Fruit fly (Drosophila melanogaster): ENCODE data around the gene Mkp3.

Gene Mkp3

DNA sequence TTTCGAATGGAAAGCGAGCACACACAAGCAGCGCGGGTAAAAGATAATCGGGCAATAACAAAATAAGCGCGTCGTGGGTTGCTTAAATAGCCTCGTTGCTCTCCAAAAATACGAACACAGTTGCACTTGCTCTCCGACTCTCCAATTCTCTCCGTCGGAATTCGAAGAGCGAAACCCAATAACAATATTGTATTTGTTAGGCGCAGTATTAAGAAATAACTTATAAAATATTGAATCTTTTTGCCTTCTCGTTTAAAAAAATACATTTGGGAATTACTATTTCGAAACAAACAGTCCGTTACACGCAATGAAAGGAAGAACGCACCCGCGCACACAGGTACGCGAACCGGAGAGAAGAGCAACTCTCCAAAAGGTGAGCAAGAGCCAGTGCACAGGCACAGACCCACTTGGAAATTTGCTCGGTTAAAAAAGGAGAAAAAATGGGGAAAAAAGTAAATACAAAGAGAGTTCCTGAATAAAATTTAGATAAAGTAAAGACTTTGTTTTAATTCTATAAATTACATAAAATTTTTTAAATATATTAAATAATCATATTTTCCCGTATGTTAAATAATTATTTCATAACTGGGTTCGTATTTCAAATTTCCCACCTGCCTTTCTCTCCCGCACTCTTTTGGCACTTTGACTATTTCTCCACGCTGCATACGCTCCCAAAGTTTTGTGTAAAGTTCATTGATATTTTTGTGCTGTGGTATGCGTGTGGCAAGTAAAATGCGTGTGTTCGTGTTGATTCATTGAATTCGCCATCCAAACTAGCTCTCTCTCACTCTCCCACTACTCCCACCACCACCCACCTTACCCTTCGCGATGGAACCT is at the start of gene Mkp3:
TSS of gene Mkp3 (minus strand) at position 63 of the 837 bp plus-strand sequence.
- TF ChIP-seq insv (optimal IDR thresholded peaks at IDR 0.05) (no peak), ttk (optimal IDR thresholded peaks at IDR 0.05) (no peak), h (optimal IDR thresholded peaks at IDR 0.05) (no peak)

DNA sequence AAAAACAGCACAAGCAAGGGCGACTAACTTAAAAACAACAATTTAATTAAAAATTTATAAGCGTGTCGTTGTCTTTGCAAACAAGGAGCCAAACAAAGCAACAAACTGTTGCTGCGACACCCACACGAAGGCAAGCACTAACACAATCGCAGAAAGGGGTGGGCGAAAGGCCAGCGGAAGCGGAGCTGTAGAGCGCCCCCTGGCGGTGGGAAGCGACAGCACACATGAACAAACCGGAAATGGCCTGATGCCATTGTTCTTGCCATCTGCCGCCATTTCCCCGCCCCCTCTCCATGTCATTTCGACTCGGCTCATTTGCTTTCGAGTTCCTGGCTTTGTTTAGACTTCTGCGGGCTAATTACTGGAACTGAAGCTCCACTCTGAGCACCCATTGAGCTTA is 46.4 kb upstream of the Mkp3 start:
- TF ChIP-seq psq (optimal IDR thresholded peaks at IDR 0.05) (no peak), h (optimal IDR thresholded peaks at IDR 0.05) (no peak), ttk (optimal IDR thresholded peaks at IDR 0.05) (no peak), Myc (optimal IDR thresholded peaks at IDR 0.05) (no peak), Sin3A (optimal IDR thresholded peaks at IDR 0.05) (no peak), insv (optimal IDR thresholded peaks at IDR 0.05) (no peak)

DNA sequence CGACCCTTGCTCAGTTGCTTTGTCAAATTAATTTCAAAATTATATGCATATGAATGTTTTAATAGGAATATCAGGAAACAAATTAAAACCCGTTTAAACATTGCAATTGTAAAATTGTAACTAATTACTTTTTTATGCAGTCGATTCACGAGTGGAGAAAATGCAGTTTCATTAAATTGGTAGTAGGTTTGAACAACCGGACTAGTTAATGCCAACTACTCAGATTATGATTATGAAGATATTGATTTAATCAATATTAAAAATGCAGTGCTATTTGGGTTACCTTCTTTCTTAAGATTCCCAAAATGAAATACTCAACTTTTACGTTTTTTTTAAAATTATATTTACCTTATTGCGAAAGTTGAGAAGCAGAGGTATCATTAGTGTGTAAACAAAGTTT is 43.3 kb upstream of the Mkp3 start, which contains the start of gene Spn75F:
TSS of gene Spn75F (minus strand) at position 101 of the 400 bp plus-strand sequence.
- TF ChIP-seq Sin3A (optimal IDR thresholded peaks at IDR 0.05) (no peak), psq (optimal IDR thresholded peaks at IDR 0.05) (no peak), ttk (optimal IDR thresholded peaks at IDR 0.05) (no peak), Myc (optimal IDR thresholded peaks at IDR 0.05) (no peak), insv (optimal IDR thresholded peaks at IDR 0.05) (no peak), h (optimal IDR thresholded peaks at IDR 0.05) (no peak)

DNA sequence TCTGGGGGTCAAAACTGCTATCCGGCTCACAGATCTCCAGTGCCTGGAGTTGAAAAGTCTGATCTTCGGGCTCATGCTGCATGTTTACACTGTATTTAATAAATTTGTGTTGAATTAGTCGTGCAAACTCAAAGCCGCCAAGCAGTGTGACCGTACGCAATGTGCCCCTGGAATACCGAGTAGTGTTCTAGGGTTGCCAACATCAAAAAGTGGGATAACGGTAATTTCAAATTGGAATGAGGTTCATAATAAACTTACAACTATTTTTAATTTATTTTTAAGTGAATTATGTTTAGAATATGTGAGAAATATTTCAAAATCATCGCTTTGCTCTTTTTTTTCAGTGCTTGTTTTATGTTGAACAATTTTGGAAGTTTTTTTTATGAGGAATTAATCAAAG is 14.0 kb upstream of the Mkp3 start, which contains the start of gene Gem2:
TSS of gene Gem2 (minus strand) at position 176 of the 400 bp plus-strand sequence.
- TF ChIP-seq Sin3A (optimal IDR thresholded peaks at IDR 0.05) (no peak), h (optimal IDR thresholded peaks at IDR 0.05) (no peak), psq (optimal IDR thresholded peaks at IDR 0.05) (no peak)

DNA sequence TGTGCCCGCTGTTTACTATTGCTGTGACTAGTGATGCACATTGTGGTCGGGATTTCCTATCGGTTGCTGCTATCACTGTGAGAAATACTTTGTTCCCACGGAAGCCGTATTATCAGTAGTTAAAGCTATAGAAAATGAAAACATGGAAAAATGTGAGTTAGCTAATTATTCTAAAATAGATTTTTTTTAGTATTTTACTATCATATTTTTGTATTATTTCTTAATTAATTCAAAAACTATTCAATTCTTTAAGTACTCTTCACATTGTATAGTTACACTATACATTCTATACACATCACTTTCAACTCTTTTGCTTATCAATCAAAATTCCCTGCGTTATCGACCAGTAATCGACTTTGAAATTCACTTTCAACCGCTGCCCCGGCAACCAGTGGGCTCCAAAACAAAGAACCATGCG is 11.4 kb upstream of the Mkp3 start, which contains the start of the genes Naxd and CG14079:
TSS of gene Naxd (minus strand) at position 45 of the 418 bp plus-strand sequence.
TSS of gene CG14079 (plus strand) at position 335 of the 418 bp plus-strand sequence.
- TF ChIP-seq psq (optimal IDR thresholded peaks at IDR 0.05) (no peak), ttk (optimal IDR thresholded peaks at IDR 0.05) (no peak), h (optimal IDR thresholded peaks at IDR 0.05) (no peak), insv (optimal IDR thresholded peaks at IDR 0.05) (no peak), Sin3A (optimal IDR thresholded peaks at IDR 0.05) (no peak), Myc (optimal IDR thresholded peaks at IDR 0.05) (no peak)

DNA sequence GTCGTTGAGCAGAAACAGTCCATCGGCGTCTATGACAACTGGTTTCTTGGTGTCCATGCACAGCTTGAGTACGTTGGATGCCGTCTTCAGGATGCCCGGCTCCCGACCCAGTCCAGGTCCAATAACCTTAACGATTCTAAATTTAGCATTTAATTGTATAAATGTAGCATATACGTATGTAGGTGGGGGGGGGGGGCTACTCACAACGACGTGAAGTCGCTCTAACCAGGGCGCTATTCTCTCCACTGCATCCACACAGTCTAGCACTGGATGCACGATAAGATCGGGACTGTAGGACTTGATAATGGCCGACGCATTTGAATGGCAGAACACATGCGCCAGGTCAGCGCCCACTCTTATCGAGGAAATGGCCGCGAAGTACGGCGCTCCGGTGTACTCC is 10.9 kb upstream of the Mkp3 start:
- TF ChIP-seq Myc (optimal IDR thresholded peaks at IDR 0.05): no peak
- TF ChIP-seq psq (optimal IDR thresholded peaks at IDR 0.05): no peak
- no peak for TF ChIP-seq Sin3A (optimal IDR thresholded peaks at IDR 0.05)
- no peak for TF ChIP-seq insv (optimal IDR thresholded peaks at IDR 0.05)
- TF ChIP-seq ttk (optimal IDR thresholded peaks at IDR 0.05): no peak
- TF ChIP-seq h (optimal IDR thresholded peaks at IDR 0.05): no peak

DNA sequence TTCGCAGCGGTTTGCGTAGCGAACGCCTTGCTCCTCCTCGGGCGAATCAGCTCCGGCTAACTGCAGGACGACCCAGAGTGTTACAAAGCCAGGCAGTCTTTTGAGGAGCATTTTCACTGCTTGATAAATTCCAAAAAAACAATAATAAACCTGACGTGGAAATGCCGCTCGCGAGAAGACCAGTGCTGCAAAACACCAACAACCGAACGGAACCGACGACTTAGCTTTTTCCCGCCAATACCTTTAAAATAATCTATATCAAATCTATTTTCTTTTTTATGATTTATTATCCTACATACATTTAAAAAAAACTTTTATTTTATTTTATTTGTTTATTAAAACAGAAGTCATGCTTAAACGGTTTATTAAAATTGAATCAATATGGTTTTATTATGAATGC is 9.8 kb upstream of the Mkp3 start, which contains the start of gene CNPYb:
TSS of gene CNPYb (minus strand) at position 186 of the 400 bp plus-strand sequence.
- TF ChIP-seq Myc (optimal IDR thresholded peaks at IDR 0.05) (no peak), insv (optimal IDR thresholded peaks at IDR 0.05) (no peak), Sin3A (optimal IDR thresholded peaks at IDR 0.05) (no peak), h (optimal IDR thresholded peaks at IDR 0.05) (no peak), psq (optimal IDR thresholded peaks at IDR 0.05) (no peak), ttk (optimal IDR thresholded peaks at IDR 0.05) (no peak)

DNA sequence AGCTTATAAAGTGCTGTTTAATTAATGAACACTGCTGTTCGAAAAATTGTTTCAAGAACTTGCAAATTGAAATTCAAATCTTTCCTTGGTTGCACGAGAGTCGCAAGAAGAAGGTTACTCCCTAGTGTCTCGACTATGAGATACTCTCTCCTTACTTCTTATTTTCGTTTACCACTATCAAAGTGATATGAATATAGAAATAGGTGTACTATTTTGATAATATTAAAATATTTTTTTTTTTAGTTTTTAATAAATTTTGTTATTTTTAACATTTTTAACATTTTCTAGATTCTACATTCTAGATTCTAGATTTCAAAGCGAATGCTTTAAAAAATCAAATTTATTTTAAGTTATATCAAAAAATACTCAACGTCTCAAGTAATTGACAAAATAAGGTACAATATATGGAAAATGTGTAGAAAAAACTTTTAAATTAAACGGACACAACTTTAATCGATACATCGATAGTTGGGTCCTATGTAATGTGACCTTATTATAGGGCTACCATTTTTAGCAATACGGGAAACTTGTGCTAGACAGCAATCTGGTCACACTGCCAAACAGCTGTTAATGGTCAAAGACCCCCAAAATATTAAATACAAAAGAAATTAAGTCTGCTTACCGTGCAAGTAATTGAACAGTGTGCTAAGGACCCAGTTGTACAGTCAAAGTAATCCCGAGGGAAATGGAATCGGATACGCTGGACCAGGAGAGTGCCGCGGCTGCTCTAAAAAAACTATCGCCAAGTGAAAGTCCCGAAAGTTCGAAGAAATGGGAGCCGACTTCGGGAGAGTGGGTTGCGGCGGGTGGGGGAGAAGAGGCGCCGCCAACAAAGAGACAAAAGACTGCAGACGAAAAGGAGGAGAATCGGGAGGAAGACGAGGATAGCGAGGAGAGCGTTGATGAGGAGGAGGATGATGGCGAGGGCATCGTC is 6.2 kb upstream of the Mkp3 start, which contains the start of gene MESR6:
TSS of gene MESR6 (plus strand) at position 546 of the 934 bp plus-strand sequence.
- TF ChIP-seq insv (optimal IDR thresholded peaks at IDR 0.05): no peak
- no peak for TF ChIP-seq ttk (optimal IDR thresholded peaks at IDR 0.05)
- TF ChIP-seq psq (optimal IDR thresholded peaks at IDR 0.05): no peak
- no peak for TF ChIP-seq Sin3A (optimal IDR thresholded peaks at IDR 0.05)
- no peak for TF ChIP-seq h (optimal IDR thresholded peaks at IDR 0.05)
- no peak for TF ChIP-seq Myc (optimal IDR thresholded peaks at IDR 0.05)

DNA sequence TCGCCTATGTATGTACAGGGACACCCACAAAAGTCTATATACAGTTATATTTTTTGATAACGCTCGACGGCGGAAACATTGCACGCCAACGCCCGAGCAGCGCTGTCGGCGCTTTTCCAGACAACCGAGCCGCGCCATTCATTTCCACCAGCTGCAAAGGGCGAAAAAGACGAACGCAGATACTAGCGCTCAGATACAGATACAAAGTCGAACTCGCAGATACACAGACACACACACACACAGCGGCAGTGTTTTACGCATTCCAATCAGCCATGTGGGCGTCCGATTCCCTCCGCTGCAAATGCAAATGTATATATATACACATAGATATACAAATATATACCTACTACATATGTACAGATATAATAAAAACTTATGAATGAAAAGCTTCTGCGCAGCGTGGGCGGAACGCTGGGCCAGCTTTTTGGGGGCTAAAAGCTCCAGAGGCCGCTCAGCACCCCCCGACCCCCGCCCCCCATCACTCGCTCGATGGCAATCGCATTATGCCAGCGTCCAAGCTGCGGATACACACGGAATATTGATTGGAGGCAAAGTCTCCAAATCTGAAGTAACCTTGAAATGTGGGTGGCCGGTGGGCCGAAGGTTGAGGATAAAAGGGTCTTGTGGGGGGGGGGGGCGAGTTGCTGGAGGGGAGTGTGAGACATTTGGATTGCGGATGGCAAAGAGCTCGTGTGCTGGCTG is 5.3 kb upstream of the Mkp3 start:
- TF ChIP-seq Myc (optimal IDR thresholded peaks at IDR 0.05) (no peak), h (optimal IDR thresholded peaks at IDR 0.05) (no peak), insv (optimal IDR thresholded peaks at IDR 0.05) (no peak), Sin3A (optimal IDR thresholded peaks at IDR 0.05) (no peak), psq (optimal IDR thresholded peaks at IDR 0.05) (no peak), ttk (optimal IDR thresholded peaks at IDR 0.05) (no peak)

DNA sequence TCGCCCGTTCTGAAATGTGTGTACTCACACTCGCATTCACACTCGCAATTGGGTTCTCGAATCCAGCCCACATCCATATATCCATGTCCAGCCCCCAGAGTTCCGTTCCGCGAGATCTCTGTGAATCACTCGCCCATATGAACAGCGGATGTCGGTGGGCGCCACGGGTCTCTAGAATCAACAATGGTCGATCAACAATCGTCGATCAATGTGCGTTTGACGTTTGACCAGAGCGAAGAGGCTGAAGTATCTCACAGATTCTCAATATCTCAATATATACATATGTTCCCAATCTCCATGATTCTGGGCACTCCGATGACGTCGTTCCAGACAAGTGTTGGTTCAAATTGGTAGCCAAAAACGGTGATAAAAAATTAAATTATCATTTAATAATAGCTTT is 2.9 kb upstream of the Mkp3 start:
- TF ChIP-seq insv (optimal IDR thresholded peaks at IDR 0.05): no peak
- TF ChIP-seq Myc (optimal IDR thresholded peaks at IDR 0.05): no peak
- no peak for TF ChIP-seq psq (optimal IDR thresholded peaks at IDR 0.05)
- no peak for TF ChIP-seq ttk (optimal IDR thresholded peaks at IDR 0.05)
- TF ChIP-seq h (optimal IDR thresholded peaks at IDR 0.05): no peak
- TF ChIP-seq Sin3A (optimal IDR thresholded peaks at IDR 0.05): no peak

Measured in Kc167 (cell line).